Fruit fly (Drosophila melanogaster) whole organism, prepupa: ENCODE results near the gene CG32109.

Source experiments
- CG10631 ChIP-seq: fragments of 200-800 bp; sonication (Bioruptor generic); optimal IDR thresholded peaks from 2 replicates; lab custom pipeline; 2016; ENCODE audit warnings: missing biosample characterization, missing genetic modification characterization
- CG11902 ChIP-seq: fragments of 200-800 bp; sonication (Bioruptor generic); optimal IDR thresholded peaks from 3 replicates; lab custom pipeline; 2016; ENCODE audit warnings: missing biosample characterization, missing genetic modification characterization
- CG15336 ChIP-seq: fragments of 200-800 bp; sonication (Bioruptor generic); IDR thresholded peaks from 2 replicates; pipeline ENCODE4 v1.3.6; 2022; ENCODE audit warnings: missing biosample characterization, missing genetic modification characterization
- CG1621 ChIP-seq: fragments of 200-800 bp; sonication (Bioruptor generic); optimal IDR thresholded peaks from 3 replicates; lab custom pipeline; 2018; ENCODE audit warnings: missing biosample characterization, mild to moderate bottlenecking, missing genetic modification characterization
- CG16779 ChIP-seq: fragments of 200-800 bp; sonication (Bioruptor generic); optimal IDR thresholded peaks from 3 replicates; lab custom pipeline; 2017; ENCODE audit warnings: missing biosample characterization, mild to moderate bottlenecking, missing genetic modification characterization
- CG3032 ChIP-seq: fragments of 200-800 bp; optimal IDR thresholded peaks from 2 replicates; lab custom pipeline; 2019; ENCODE audit warnings: missing biosample characterization, mild to moderate bottlenecking, missing genetic modification characterization, moderate library complexity
- CG31627 ChIP-seq: fragments of 200-800 bp; sonication (Bioruptor generic); optimal IDR thresholded peaks from 3 replicates; lab custom pipeline; 2016; ENCODE audit warnings: missing biosample characterization, missing genetic modification characterization
- CG32006 ChIP-seq: fragments of 200-800 bp; sonication (Bioruptor generic); optimal IDR thresholded peaks from 3 replicates; lab custom pipeline; 2017; ENCODE audit warnings: missing biosample characterization, mild to moderate bottlenecking, missing genetic modification characterization
- CG34406 ChIP-seq: fragments of 200-800 bp; sonication (Bioruptor generic); optimal IDR thresholded peaks from 3 replicates; lab custom pipeline; 2016; ENCODE audit warnings: missing biosample characterization, missing genetic modification characterization
- CG3919 ChIP-seq: fragments of 200-800 bp; sonication (Bioruptor generic); optimal IDR thresholded peaks from 3 replicates; lab custom pipeline; 2016; ENCODE audit warnings: missing biosample characterization, missing genetic modification characterization
- CG4318 ChIP-seq: fragments of 200-800 bp; sonication (Bioruptor generic); optimal IDR thresholded peaks from 3 replicates; lab custom pipeline; 2017; ENCODE audit warnings: missing biosample characterization, mild to moderate bottlenecking, missing genetic modification characterization
- CG6163 ChIP-seq: fragments of 200-800 bp; sonication (Bioruptor generic); IDR thresholded peaks from 3 replicates; pipeline ENCODE4 v1.3.6; 2022; ENCODE audit warnings: missing biosample characterization, missing genetic modification characterization
- CG6792 ChIP-seq: fragments of 200-800 bp; sonication (Bioruptor generic); optimal IDR thresholded peaks from 3 replicates; lab custom pipeline; 2016; ENCODE audit warnings: missing biosample characterization, missing genetic modification characterization
- CG6808 ChIP-seq: fragments of 200-800 bp; sonication (Bioruptor generic); optimal IDR thresholded peaks from 3 replicates; lab custom pipeline; 2017; ENCODE audit warnings: missing biosample characterization, missing genetic modification characterization, mild to moderate bottlenecking, moderate library complexity, missing genetic modification reagents
- CG6854 ChIP-seq: fragments of 200-800 bp; sonication (Bioruptor generic); optimal IDR thresholded peaks from 2 replicates; lab custom pipeline; 2017; ENCODE audit warnings: missing biosample characterization, mild to moderate bottlenecking, missing genetic modification characterization
- CG7368 ChIP-seq: fragments of 200-800 bp; sonication (Bioruptor generic); optimal IDR thresholded peaks from 3 replicates; lab custom pipeline; 2016; ENCODE audit warnings: missing biosample characterization, missing genetic modification characterization
- CG8319 ChIP-seq: fragments of 200-800 bp; sonication (Bioruptor generic); optimal IDR thresholded peaks from 3 replicates; lab custom pipeline; 2016; ENCODE audit warnings: missing biosample characterization, missing genetic modification characterization
- CG8632 ChIP-seq: fragments of 200-800 bp; sonication (Bioruptor generic); optimal IDR thresholded peaks from 3 replicates; lab custom pipeline; 2016; ENCODE audit warnings: missing biosample characterization, missing genetic modification characterization
- CG9139 ChIP-seq: fragments of 200-800 bp; sonication (Bioruptor generic); optimal IDR thresholded peaks from 3 replicates; lab custom pipeline; 2017; ENCODE audit warnings: missing biosample characterization, mild to moderate bottlenecking, missing genetic modification characterization
- Eip75B ChIP-seq: fragments of 200-800 bp; sonication (Bioruptor generic); optimal IDR thresholded peaks from 3 replicates; lab custom pipeline; 2016; ENCODE audit warnings: missing biosample characterization, missing genetic modification characterization
- Eip78C ChIP-seq: fragments of 200-800 bp; sonication (Bioruptor generic); peaks from one replicate; lab custom pipeline; 2016; ENCODE audit warnings: missing biosample characterization, missing genetic modification characterization
- Eip93F ChIP-seq: fragments of 200-800 bp; sonication (Bioruptor generic); optimal IDR thresholded peaks from 2 replicates; lab custom pipeline; 2016; ENCODE audit warnings: missing biosample characterization, mild to moderate bottlenecking, missing genetic modification characterization
- Ets96B ChIP-seq: fragments of 200-800 bp; optimal IDR thresholded peaks from 2 replicates; lab custom pipeline; 2019; ENCODE audit warnings: missing biosample characterization, mild to moderate bottlenecking, missing genetic modification characterization, moderate library complexity
- Hr39 ChIP-seq: fragments of 200-800 bp; sonication (Bioruptor generic); optimal IDR thresholded peaks from 2 replicates; lab custom pipeline; 2016; ENCODE audit warnings: missing biosample characterization, missing genetic modification characterization
- Hr4 ChIP-seq: fragments of 200-800 bp; sonication (Bioruptor generic); optimal IDR thresholded peaks from 3 replicates; lab custom pipeline; 2016; ENCODE audit warnings: missing biosample characterization, missing genetic modification characterization
- Lpt ChIP-seq: fragments of 200-800 bp; sonication (Bioruptor generic); optimal IDR thresholded peaks from 3 replicates; lab custom pipeline; 2016; ENCODE audit warnings: missing biosample characterization, missing genetic modification characterization
- OdsH ChIP-seq: fragments of 200-800 bp; sonication (Bioruptor generic); optimal IDR thresholded peaks from 3 replicates; lab custom pipeline; 2016; ENCODE audit warnings: missing biosample characterization, missing genetic modification characterization
- Smox ChIP-seq: fragments of 200-800 bp; sonication (Bioruptor generic); optimal IDR thresholded peaks from 3 replicates; lab custom pipeline; 2016; ENCODE audit warnings: missing biosample characterization, missing genetic modification characterization
- Sox102F ChIP-seq: fragments of 200-800 bp; sonication (Bioruptor generic); optimal IDR thresholded peaks from 2 replicates; lab custom pipeline; 2016; ENCODE audit warnings: missing biosample characterization, mild to moderate bottlenecking, missing genetic modification characterization
- Sox14 ChIP-seq: fragments of 200-800 bp; sonication (Bioruptor generic); optimal IDR thresholded peaks from 3 replicates; lab custom pipeline; 2016; ENCODE audit warnings: missing biosample characterization, missing genetic modification characterization
- Sox15 ChIP-seq: fragments of 200-800 bp; sonication (Bioruptor generic); optimal IDR thresholded peaks from 3 replicates; lab custom pipeline; 2016; ENCODE audit warnings: missing biosample characterization, missing genetic modification characterization
- dsx ChIP-seq: fragments of 200-800 bp; optimal IDR thresholded peaks from 3 replicates; lab custom pipeline; 2019; ENCODE audit warnings: missing biosample characterization, mild to moderate bottlenecking, missing genetic modification characterization, moderate library complexity; ENCODE audit not compliant: poor library complexity, severe bottlenecking
- esn ChIP-seq: fragments of 200-800 bp; sonication (Bioruptor generic); optimal IDR thresholded peaks from 2 replicates; lab custom pipeline; 2016; ENCODE audit warnings: missing biosample characterization, mild to moderate bottlenecking, missing genetic modification characterization, moderate library complexity
- fd59A ChIP-seq: fragments of 200-800 bp; sonication (Bioruptor generic); optimal IDR thresholded peaks from 2 replicates; lab custom pipeline; 2017; ENCODE audit warnings: missing biosample characterization, mild to moderate bottlenecking, missing genetic modification characterization, missing genetic modification reagents
- fkh ChIP-seq: fragments of 200-800 bp; sonication (Bioruptor generic); optimal IDR thresholded peaks from 3 replicates; lab custom pipeline; 2017; ENCODE audit warnings: missing biosample characterization, mild to moderate bottlenecking, missing genetic modification characterization, moderate library complexity
- lz ChIP-seq: fragments of 200-800 bp; sonication (Bioruptor generic); optimal IDR thresholded peaks from 3 replicates; lab custom pipeline; 2016; ENCODE audit warnings: missing biosample characterization, missing genetic modification characterization
- pdm3 ChIP-seq: fragments of 200-800 bp; sonication (Bioruptor generic); optimal IDR thresholded peaks from 3 replicates; lab custom pipeline; 2016; ENCODE audit warnings: missing biosample characterization, missing genetic modification characterization
- salr ChIP-seq, 2 experiments: fragments of 200-800 bp; sonication (Bioruptor generic); optimal IDR thresholded peaks; 3 replicates each; lab custom pipeline; 2016 to 2018; ENCODE audit warnings: missing biosample characterization in 2 of 2, missing genetic modification characterization in 2 of 2, mild to moderate bottlenecking in 1 of 2
- ss ChIP-seq, 2 experiments: fragments of 200-800 bp; sonication (Bioruptor generic); optimal IDR thresholded peaks; 2 replicates in 1 of 2; 3 replicates in 1 of 2; lab custom pipeline; 2017 to 2018; ENCODE audit warnings: mild to moderate bottlenecking in 2 of 2, missing biosample characterization in 2 of 2, missing genetic modification characterization in 2 of 2, moderate library complexity in 1 of 2
- svp ChIP-seq: fragments of 200-800 bp; sonication (Bioruptor generic); peaks from one replicate; lab custom pipeline; 2016; ENCODE audit warnings: missing biosample characterization, missing genetic modification characterization
- topi ChIP-seq: fragments of 200-800 bp; sonication (Bioruptor generic); optimal IDR thresholded peaks from 3 replicates; lab custom pipeline; 2016; ENCODE audit warnings: missing biosample characterization, missing genetic modification characterization
- vri ChIP-seq: fragments of 200-800 bp; sonication (Bioruptor generic); optimal IDR thresholded peaks from 3 replicates; lab custom pipeline; 2016; ENCODE audit warnings: missing biosample characterization, mild to moderate bottlenecking, missing genetic modification characterization

The CG32109 gene

DNA sequence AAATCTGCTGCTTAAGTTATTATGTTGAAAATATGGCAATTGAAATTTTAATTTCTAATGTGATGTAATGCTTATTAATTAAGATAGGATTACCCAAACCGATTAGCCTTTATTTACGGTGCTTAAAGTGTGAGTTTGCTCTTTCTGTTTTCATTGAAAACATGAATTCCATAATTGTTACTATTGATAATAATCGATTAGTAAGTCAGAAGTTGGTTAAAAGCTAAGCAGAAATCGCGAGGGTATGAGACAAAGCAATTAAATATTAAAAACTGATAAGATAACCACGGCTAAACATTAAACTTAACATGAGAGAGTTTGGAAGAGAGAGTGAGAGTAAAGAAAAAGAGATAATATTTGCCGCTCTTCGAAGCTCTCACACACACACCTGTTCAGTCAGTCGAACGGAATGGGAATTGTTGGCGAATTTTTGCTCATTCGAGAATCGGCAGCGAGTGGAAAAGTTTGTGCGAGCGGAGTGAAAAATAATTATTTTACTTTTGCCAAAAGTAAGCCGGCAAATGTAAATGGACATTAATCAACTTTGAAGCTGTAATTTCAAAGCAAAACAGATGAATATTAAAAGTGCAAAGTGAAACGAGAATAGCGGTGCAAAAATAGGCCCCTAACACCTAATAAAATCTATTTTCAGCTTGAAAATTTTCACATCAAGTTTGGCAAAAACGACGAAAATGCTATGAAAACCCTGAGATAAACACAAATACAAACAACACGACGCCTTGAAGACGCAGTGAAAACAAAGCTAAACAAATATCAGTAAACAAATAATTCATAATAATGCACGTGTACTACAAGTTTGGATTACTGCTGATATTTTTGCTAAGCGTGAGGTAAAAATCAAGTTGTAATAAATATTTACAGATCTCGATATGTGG, 45.9 kb downstream of the CG32109 start:
- TF ChIP-seq CG9139 (GFP tag; lab: Kevin White, UChicago) (peak; percentile 14), fkh (peak; percentile 11), CG32006 (GFP tag; lab: Kevin White, UChicago) (no peak), topi (GFP tag; lab: Kevin White, UChicago) (no peak), Eip78C (GFP tag; lab: Kevin White, UChicago) (peak; percentile 77), dsx (GFP tag; lab: Kevin White, UChicago) (peak; percentile 34), svp (GFP tag; lab: Kevin White, UChicago) (peak; percentile 40), vri (GFP tag; lab: Kevin White, UChicago) (peak; percentile 14), CG6854 (GFP tag; lab: Kevin White, UChicago) (peak; percentile 34)

DNA sequence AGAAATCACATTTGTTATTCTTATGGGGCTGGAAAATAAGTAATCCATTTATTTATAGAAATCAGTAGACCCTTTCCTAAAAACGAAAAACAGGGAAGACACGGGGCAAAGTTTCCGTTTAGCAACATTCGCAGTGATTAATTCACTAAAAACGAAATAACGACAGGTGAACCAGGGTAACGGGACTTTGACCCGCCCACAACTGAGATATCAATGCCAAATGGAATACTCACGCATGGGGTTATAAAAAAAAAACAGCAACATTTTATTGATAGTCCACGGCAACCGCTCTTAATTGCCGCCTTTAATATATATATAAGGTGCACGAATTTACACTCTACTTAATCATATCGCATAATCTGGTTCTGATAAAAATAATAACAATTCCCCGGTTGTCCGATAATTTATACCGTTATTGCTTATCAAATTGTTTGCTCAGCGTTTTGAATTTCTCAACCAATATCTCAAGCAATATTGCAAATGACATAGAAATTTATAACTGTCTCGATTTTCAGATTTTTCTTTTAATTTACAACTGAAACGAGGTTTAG, 46.6 kb downstream of the CG32109 start:
- TF ChIP-seq Eip78C (GFP tag; lab: Kevin White, UChicago) (peak; percentile 10), Eip93F (GFP tag; lab: Kevin White, UChicago) (peak; percentile 46), CG9139 (GFP tag; lab: Kevin White, UChicago) (no peak), CG1621 (tag; lab: Kevin White, UChicago) (no peak), vri (GFP tag; lab: Kevin White, UChicago) (peak; percentile 7), svp (GFP tag; lab: Kevin White, UChicago) (peak; percentile 36)

DNA sequence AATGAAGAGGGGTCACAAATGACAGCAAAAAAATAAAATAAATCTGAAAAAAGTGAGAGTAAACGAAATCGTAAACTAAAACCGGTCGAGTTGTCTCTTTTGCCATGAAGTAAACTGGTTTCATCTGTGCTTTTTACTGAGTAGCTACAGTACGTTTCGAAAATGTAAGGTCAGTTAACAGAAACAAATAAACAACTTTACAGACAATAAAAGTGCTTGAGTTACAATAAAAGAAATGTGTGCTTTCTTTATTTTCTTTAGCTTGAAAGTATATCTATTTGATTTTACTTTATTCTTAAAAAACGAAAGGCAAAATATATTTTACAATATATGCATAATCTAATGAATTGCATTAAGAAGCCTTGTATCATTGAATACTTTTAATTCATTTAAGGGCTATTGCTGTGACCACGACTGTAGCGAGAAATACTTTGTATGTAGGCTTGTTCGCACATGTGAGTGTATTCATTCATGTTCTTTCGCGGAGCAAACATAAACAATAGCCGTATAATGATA, 47.8 kb downstream of the CG32109 start:
- peak; percentile 83 for TF ChIP-seq CG16779
- TF ChIP-seq OdsH: peak; percentile 84
- peak; percentile 85 for TF ChIP-seq CG6792 (GFP tag; lab: Kevin White, UChicago)
- TF ChIP-seq CG6854 (GFP tag; lab: Kevin White, UChicago): peak; percentile 69
- TF ChIP-seq esn (GFP tag; lab: Kevin White, UChicago): peak; percentile 91
- peak; percentile 89 for TF ChIP-seq CG15336 (GFP tag; lab: Robert Waterston, UW)
- TF ChIP-seq Hr39: peak; percentile 69
- peak; percentile 55 for TF ChIP-seq Sox15 (GFP tag; lab: Kevin White, UChicago)
- TF ChIP-seq Eip78C (GFP tag; lab: Kevin White, UChicago): peak; percentile 99
- peak; percentile 68 for TF ChIP-seq vri (GFP tag; lab: Kevin White, UChicago)
- peak; percentile 85 for TF ChIP-seq CG8632
- peak; percentile 88 for TF ChIP-seq lz (GFP tag; lab: Kevin White, UChicago)
- TF ChIP-seq Eip93F (GFP tag; lab: Kevin White, UChicago): no peak
- TF ChIP-seq dsx (GFP tag; lab: Kevin White, UChicago): peak; percentile 99
- TF ChIP-seq fd59A (GFP tag; lab: Kevin White, UChicago): peak; percentile 68
- peak; percentile 75 for TF ChIP-seq CG1621 (tag; lab: Kevin White, UChicago)
- peak; percentile 79 for TF ChIP-seq Hr4
- TF ChIP-seq Sox14: peak; percentile 88
- TF ChIP-seq CG6163 (GFP tag; lab: Robert Waterston, UW): peak; percentile 69
- peak; percentile 38 to 87 for TF ChIP-seq salr (GFP tag; optimal IDR thresholded peaks at IDR 0.05; lab: Kevin White, UChicago)
- TF ChIP-seq CG6808 (GFP tag; lab: Kevin White, UChicago): peak; percentile 91
- TF ChIP-seq CG34406 (GFP tag; lab: Kevin White, UChicago): peak; percentile 87
- TF ChIP-seq Ets96B: peak; percentile 92
- TF ChIP-seq CG11902 (GFP tag; lab: Kevin White, UChicago): peak; percentile 65
- peak; percentile 91 for TF ChIP-seq CG3032 (tag; lab: Kevin White, UChicago)
- peak; percentile 74 for TF ChIP-seq CG31627 (GFP tag; lab: Kevin White, UChicago)
- TF ChIP-seq Lpt: peak; percentile 77
- TF ChIP-seq Sox102F: peak; percentile 86
- TF ChIP-seq CG10631 (GFP tag; lab: Kevin White, UChicago): peak; percentile 77
- peak; percentile 57 for TF ChIP-seq CG8319
- TF ChIP-seq Smox (GFP tag; lab: Kevin White, UChicago): peak; percentile 87
- peak; percentile 55 for TF ChIP-seq CG4318 (GFP tag; lab: Kevin White, UChicago)
- peak; percentile 91 to 93 for TF ChIP-seq ss (GFP tag; optimal IDR thresholded peaks at IDR 0.05; lab: Kevin White, UChicago)
- TF ChIP-seq CG7368 (GFP tag; lab: Kevin White, UChicago): peak; percentile 70
- peak; percentile 90 for TF ChIP-seq Eip75B (GFP tag; lab: Kevin White, UChicago)
- TF ChIP-seq CG3919: peak; percentile 81
- peak; percentile 88 for TF ChIP-seq pdm3
